Worm (Caenorhabditis elegans): ENCODE data around the gene prx-3.

The prx-3 gene

DNA sequence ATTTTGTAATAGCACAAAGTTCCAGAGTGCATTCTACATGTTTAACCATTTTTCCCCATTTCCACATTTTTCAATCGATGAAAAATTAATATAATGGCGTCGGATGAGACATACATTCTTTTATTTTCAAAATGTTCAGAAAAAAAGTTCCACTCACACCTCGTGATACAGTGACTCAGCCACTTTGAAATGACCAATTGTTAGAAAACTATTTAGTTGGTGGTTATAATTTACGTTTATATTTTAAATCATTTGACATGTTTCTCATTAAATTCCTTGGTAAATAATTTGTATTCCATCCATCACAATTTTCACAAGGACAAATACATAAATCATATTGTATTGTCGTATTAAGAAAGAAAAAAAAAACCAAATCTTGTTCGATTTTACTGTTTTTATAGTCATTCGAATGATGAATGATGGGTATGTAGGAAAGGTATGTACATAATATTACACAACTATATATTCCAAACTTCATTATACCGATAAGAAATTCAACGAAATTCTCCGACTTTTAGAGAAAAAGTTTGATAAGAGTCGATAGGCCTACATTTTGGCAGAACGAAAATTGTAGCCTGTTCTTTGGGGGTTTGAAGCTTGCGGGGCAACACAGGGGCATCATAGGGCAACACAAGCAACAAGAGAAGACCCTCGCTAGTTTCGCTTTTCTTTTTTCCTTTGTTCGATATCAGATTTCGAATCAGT lies 12.2 kb downstream of the prx-3 start:
- TF ChIP-seq elt-2 (tag; optimal IDR thresholded peaks at IDR 0.05): peak; percentile 53
- peak; percentile 61 for TF ChIP-seq pqm-1 (tag; optimal IDR thresholded peaks at IDR 0.05)
- TF ChIP-seq nhr-67 (tag; optimal IDR thresholded peaks at IDR 0.05): no peak

DNA sequence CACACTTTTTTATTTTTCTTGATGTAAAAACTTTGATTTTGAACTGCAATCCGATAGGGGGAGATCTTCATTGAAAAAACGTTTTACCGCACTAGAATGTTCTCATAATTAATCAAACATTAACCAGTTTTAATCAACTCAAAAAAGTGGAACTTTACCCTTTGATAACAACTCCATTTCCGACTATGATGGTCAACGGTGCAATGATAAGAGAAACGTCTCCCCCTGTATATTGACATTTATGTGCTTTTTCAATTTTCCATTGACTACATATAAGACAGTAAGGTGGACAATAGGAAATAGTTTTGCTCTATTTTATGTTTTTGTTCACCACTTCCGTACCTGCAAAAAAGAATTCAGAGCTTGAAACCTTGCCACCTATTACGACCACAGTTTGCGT lies 14.3 kb downstream of the prx-3 start:
- TF ChIP-seq ama-1 (optimal IDR thresholded peaks at IDR 0.05) (no peak), pha-4 (tag; optimal IDR thresholded peaks at IDR 0.05) (peak; percentile 77), pqm-1 (tag; optimal IDR thresholded peaks at IDR 0.05) (peak; percentile 78), elt-2 (tag; optimal IDR thresholded peaks at IDR 0.05) (peak; percentile 85)

DNA sequence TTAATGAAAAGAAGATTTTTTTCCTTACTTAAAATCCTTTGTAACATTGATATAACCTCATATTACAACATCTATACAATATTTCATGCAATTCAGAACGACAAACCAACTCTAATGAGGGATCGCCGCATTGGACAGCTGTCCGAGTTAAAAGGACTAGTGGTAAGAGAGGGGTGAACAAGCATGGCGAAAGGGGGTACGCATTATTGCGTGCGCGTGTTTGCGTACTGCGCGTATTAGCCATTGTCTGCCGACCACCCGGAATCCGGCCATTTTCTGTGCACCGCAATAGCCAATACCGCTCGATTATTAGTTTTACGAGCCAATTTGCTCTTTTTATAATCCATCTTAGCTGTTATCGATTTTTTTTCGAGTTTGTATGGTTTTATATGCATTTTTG lies 15.2 kb downstream of the prx-3 start, which contains the start of gene C15H9.4:
TSS of gene C15H9.4 (plus strand) at position 93 of the 400 bp plus-strand sequence.
- no peak for TF ChIP-seq unc-39 (tag; optimal IDR thresholded peaks at IDR 0.05)
- no peak for TF ChIP-seq pqm-1 (tag; optimal IDR thresholded peaks at IDR 0.05)
- TF ChIP-seq sea-2 (GFP tag; optimal IDR thresholded peaks at IDR 0.05): peak; percentile 27
- TF ChIP-seq nhr-237 (tag; optimal IDR thresholded peaks at IDR 0.05): no peak
- peak; percentile 40 for TF ChIP-seq ceh-28 (tag; optimal IDR thresholded peaks at IDR 0.05)
- TF ChIP-seq elt-3 (tag; optimal IDR thresholded peaks at IDR 0.05): no peak
- TF ChIP-seq jun-1 (tag; optimal IDR thresholded peaks at IDR 0.05): no peak
- TF ChIP-seq ztf-11 (tag; optimal IDR thresholded peaks at IDR 0.05): no peak
- TF ChIP-seq ama-1 (optimal IDR thresholded peaks at IDR 0.05): no peak
- TF ChIP-seq ceh-82 (tag; optimal IDR thresholded peaks at IDR 0.05): no peak
- TF ChIP-seq egl-27 (tag; optimal IDR thresholded peaks at IDR 0.05): peak; percentile 27
- TF ChIP-seq tbx-2 (tag; optimal IDR thresholded peaks at IDR 0.05): no peak
- no peak for TF ChIP-seq nhr-25 (tag; optimal IDR thresholded peaks at IDR 0.05)
- no peak for TF ChIP-seq nhr-12 (tag; optimal IDR thresholded peaks at IDR 0.05)
- no peak for TF ChIP-seq nhr-11 (tag; optimal IDR thresholded peaks at IDR 0.05)
- TF ChIP-seq nhr-43 (tag; optimal IDR thresholded peaks at IDR 0.05; ENCODE audit: poor library complexity, severe bottlenecking): no peak
- no peak for TF ChIP-seq daf-12 (tag; optimal IDR thresholded peaks at IDR 0.05)
- peak; percentile 69 for TF ChIP-seq lsy-12 (tag; optimal IDR thresholded peaks at IDR 0.05)
- TF ChIP-seq fos-1 (tag; optimal IDR thresholded peaks at IDR 0.05): no peak
- TF ChIP-seq ceh-9 (tag; optimal IDR thresholded peaks at IDR 0.05): no peak
- peak; percentile 69 for TF ChIP-seq nfya-1 (tag; optimal IDR thresholded peaks at IDR 0.05; ENCODE audit: insufficient read depth)
- TF ChIP-seq ceh-16 (tag; optimal IDR thresholded peaks at IDR 0.05): no peak
- peak; percentile 63 for TF ChIP-seq egl-5 (tag; optimal IDR thresholded peaks at IDR 0.05)
- TF ChIP-seq hmg-11 (tag; optimal IDR thresholded peaks at IDR 0.05): peak; percentile 82
- TF ChIP-seq elt-2 (tag; optimal IDR thresholded peaks at IDR 0.05): no peak
- no peak for TF ChIP-seq R02D3.7 (tag; optimal IDR thresholded peaks at IDR 0.05)
- no peak for TF ChIP-seq fkh-2 (tag; optimal IDR thresholded peaks at IDR 0.05)
- peak; percentile 76 for TF ChIP-seq lin-39 (tag; optimal IDR thresholded peaks at IDR 0.05)
- peak; percentile 1 for TF ChIP-seq pha-4 (tag; optimal IDR thresholded peaks at IDR 0.05)
- no peak for TF ChIP-seq nhr-23 (tag; optimal IDR thresholded peaks at IDR 0.05)

DNA sequence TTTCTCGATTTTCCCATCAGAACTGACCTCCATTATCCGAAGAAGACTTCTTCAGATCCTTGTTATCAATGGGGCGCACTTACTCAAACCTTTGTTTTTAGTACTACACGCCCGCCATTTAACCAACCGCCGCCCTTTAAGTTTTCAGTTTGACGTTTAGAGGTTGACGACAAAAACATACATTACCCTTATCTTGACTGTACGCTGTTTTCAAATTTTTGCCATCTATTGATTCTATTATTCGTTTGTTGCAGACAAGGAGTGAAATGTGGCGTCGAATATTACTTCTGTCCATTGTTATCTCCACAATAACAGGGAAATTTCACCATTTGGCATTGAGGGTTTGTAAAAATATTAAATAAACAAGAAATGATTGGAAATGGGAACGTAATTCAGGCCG lies 19.7 kb downstream of the prx-3 start, which contains the start of gene C15H9.5:
TSS of gene C15H9.5 (plus strand) at position 255 of the 400 bp plus-strand sequence.
- TF ChIP-seq pqm-1 (tag; optimal IDR thresholded peaks at IDR 0.05): peak; percentile 15
- no peak for TF ChIP-seq nhr-67 (tag; optimal IDR thresholded peaks at IDR 0.05)
- TF ChIP-seq nfya-1 (tag; optimal IDR thresholded peaks at IDR 0.05; ENCODE audit: insufficient read depth): peak; percentile 62
- TF ChIP-seq sea-2 (GFP tag; optimal IDR thresholded peaks at IDR 0.05): no peak
- TF ChIP-seq skn-1 (tag; optimal IDR thresholded peaks at IDR 0.05): peak; percentile 29
- no peak for TF ChIP-seq nhr-237 (tag; optimal IDR thresholded peaks at IDR 0.05)
- no peak for TF ChIP-seq eor-1 (tag; optimal IDR thresholded peaks at IDR 0.05)
- no peak for TF ChIP-seq unc-62 (GFP tag; optimal IDR thresholded peaks at IDR 0.05)
- TF ChIP-seq ama-1 (optimal IDR thresholded peaks at IDR 0.05): no peak
- TF ChIP-seq mdl-1 (tag; optimal IDR thresholded peaks at IDR 0.05): no peak
- peak; percentile 26 for TF ChIP-seq pha-4 (tag; optimal IDR thresholded peaks at IDR 0.05)
- TF ChIP-seq ceh-28 (tag; optimal IDR thresholded peaks at IDR 0.05): no peak
- TF ChIP-seq elt-2 (tag; optimal IDR thresholded peaks at IDR 0.05): peak; percentile 46
- peak; percentile 14 for TF ChIP-seq lin-15B (tag; optimal IDR thresholded peaks at IDR 0.05)
- no peak for TF ChIP-seq nhr-77 (tag; optimal IDR thresholded peaks at IDR 0.05)
- no peak for TF ChIP-seq fkh-2 (tag; optimal IDR thresholded peaks at IDR 0.05)
